Worm (Caenorhabditis elegans): ENCODE measurements around the gene lin-23.

DNA sequence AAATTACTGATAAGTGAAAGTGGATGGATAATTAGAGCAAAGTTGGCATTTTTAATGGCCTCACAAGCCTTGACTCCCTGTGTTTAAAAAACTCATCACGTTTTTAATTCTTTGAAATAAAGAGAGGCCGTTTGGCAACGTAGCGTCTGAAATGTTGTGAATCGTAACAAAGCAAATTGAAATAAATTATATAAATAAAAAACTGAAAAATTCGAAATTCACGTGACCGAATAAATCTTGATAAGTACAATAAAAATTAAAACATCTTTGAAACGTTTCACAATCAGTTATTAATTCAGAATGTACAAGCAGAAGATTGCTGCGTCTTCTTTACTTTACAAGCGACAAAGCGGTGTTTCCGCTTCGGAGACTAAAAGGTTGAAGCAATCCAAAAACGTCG is 51.7 kb downstream of the lin-23 start, which contains the start of gene K03H9.3:
- no peak for TF ChIP-seq ama-1 (optimal IDR thresholded peaks at IDR 0.05)
- TF ChIP-seq aly-1 (tag; optimal IDR thresholded peaks at IDR 0.05) = no peak
- TF ChIP-seq pes-1 (GFP tag; IDR thresholded peaks at IDR 0.05) = no peak
- no peak for TF ChIP-seq flt-1 (GFP tag; IDR thresholded peaks at IDR 0.05)
- TF ChIP-seq hmbx-1 (tag; optimal IDR thresholded peaks at IDR 0.05) = no peak
- TF ChIP-seq ceh-13 (GFP tag; optimal IDR thresholded peaks at IDR 0.05) = no peak
- no peak for TF ChIP-seq scrt-1 (GFP tag; IDR thresholded peaks at IDR 0.05)

All from whole organism, early embryonic.